Worm (Caenorhabditis elegans): Measurements from ENCODE around the gene let-99.

The let-99 gene

DNA sequence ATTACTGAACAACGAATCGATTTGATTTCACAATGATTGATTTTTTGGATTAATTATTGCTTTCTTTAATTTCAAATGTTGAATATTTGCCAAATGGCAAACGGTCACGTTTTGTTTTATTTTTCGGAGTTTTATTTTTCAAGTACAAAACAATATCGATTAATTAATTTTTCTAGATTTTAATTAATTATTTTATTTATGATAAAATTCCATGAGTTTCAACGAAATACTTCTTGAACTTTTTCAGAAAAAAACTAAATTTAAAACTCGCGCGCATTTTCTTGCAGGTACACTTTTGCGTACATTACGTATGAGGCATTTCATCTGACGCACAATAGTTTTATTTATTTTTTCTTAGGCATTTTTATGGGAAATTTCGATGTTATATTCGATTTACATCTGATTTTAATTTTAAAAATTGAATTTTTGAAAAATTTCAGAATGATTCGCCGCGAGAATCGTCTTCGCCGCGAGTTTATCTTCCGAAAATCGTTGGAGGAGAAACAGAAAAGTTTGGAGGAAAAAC lies 8.7 kb upstream of the let-99 start, which contains the start of the genes ZK795.2 and ZK795.3:
ZK795.2 (minus strand) TSS at position 51 of the 526 bp plus-strand sequence.
ZK795.3 (plus strand) TSS at position 441 of the 526 bp plus-strand sequence.
- no peak for TF ChIP-seq unc-62 (GFP tag; optimal IDR thresholded peaks at IDR 0.05)

DNA sequence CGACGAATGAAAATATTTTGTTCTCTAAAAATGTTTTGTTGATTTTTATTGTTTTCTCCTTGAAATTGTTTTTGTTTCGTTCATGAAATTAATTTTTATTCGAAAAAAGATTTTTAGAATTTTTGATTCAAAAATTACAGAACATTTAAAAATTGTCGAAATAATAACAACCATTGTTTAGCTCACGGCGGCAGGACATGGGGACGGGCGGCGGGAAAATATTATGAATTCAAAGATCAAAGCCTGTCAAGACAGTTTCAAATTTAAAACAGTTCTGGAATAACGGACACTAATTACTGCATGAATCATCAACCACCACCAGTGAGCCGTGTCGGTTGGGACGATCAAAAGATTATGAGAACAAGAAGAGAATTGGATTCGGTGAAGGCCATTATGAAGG lies 7.1 kb upstream of the let-99 start, which contains the start of gene snb-7:
snb-7 (plus strand) TSS at position 301 of the 400 bp plus-strand sequence.
- TF ChIP-seq unc-62 (GFP tag; optimal IDR thresholded peaks at IDR 0.05) = no peak

DNA sequence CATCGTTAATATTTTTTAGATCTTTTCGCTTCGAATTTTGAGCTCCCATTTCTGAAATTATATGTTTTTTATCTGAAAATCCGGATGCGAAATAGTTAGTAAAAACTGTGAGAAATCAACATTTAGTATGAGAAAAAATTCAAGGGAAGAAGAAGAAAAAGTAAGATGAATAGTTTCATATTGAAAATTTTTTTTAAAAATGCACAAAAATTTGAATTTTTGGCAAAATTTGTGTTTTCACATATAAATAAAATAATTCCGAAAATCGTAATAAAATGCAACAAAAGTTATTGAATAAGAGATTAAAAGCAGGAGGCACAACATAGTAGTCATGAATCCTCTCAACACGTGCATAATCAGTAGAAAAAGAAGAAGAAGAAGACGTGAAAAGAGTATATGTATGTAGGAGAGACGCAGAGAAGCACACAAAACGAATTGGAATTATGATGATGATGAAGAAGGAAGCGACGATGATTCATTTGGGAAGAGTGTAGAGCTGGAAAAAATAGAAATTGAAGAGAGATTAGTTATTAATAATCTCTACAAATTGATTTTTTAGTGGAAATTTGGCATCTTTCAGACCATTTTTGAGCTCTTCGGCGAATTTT lies 1.6 kb upstream of the let-99 start, which contains the start of gene eak-7:
eak-7 (minus strand) TSS at position 51 of the 608 bp plus-strand sequence.
- TF ChIP-seq unc-62 (GFP tag; optimal IDR thresholded peaks at IDR 0.05) = no peak

DNA sequence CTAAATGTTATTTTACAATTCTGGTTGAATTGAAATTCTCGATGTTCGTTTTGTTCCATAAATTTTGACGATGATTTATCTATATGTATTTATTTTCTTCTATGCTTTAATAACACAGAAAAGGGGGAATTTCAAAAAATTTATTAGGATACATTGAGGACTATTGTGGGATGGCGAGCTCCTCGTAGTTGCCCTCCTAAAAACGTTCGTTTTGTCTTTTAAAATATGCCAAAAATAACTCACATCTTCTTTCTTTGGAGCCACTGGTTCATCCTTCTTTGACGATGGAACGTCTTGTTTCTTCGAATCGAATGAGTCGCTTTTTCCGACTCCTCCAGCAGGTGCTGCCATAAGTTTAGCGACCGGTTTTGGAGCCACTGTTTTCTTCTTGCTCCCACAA lies 2.9 kb downstream of the let-99 start:
- no peak for TF ChIP-seq unc-62 (GFP tag; optimal IDR thresholded peaks at IDR 0.05)

DNA sequence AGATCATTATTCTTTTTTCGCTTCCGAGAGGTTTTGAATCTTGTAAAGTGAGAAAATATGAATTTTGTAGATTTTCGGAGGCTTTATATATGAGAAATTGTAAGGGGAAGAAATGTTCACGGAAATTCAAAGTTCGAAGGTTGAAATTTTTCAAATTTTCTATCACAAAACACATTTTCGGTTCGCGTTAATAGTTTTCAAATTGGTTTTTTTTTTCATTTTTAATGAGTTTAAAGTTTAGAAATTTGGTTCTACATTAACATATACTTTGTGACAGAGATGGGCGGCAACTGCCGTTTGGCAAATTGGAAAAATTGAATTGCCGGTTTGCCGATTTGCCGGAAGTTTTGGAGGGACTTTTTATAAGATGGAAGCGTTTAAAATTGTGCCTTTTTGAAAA lies 3.4 kb downstream of the let-99 start, which contains the start of gene K08E7.4:
K08E7.4 (minus strand) TSS at position 101 of the 400 bp plus-strand sequence.
- TF ChIP-seq unc-62 (GFP tag; optimal IDR thresholded peaks at IDR 0.05) = no peak

DNA sequence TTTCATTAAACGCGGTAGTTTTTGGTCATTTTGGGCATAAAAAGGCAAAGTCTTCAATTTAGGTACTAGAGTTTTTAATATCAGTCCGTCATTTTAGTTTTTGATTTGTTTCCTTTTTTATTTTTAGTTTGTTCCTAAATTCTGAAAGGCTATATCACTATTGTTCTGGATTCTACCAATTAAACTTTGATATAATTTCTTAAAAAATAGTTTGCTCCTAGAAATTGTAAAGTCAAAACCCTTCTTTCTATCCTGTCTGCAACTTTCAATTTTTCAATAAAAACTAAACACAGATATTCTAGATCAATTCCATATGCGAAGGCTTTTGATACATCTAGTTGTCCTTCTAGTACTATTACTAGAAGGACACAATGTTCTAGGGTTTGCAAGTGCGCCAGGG lies 5.4 kb downstream of the let-99 start, which contains the start of gene K08E7.5:
K08E7.5 (plus strand) TSS at position 301 of the 400 bp plus-strand sequence.
- TF ChIP-seq unc-62 (GFP tag; optimal IDR thresholded peaks at IDR 0.05) = no peak

DNA sequence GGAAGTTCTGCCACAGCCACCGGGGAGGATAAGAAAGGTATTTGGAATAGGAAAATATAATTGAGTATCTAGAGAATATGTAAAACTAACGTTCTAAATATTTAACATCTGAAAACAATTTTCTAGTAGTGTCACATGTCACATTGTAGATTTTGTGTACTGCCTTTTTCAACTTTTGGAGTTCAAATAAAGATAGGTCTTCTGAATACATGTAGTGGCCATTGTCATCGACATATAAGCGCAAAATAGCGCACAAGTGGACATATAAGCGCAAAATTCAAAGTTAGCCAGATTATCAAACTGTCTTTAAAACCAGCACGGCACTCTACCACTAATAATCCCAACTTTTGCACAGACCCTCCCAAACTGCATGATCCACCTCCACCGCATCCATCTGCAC lies 6.6 kb downstream of the let-99 start:
- TF ChIP-seq unc-62 (GFP tag; optimal IDR thresholded peaks at IDR 0.05) = no peak

DNA sequence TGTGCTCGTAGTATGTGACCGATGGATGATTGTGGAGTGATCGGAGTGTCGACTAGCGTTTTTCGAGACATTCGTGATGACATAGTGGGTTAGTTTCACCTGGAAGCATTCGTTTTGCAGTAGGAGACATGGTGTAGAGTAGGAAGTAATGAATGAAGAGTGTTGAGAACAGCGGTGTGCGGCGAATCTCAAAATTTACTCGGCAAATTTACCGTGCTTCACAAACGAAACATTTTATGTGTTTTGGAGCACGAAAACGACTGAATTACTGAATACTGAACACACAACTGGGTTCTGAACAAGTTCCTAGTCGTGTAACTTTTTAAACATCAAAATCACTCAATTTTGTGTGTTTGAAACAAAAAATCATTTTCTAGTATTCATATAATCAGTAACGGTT lies 13.4 kb downstream of the let-99 start, which contains the start of gene K08E7.6:
K08E7.6 (minus strand) TSS at position 101 of the 400 bp plus-strand sequence.
- no peak for TF ChIP-seq unc-62 (GFP tag; optimal IDR thresholded peaks at IDR 0.05)

DNA sequence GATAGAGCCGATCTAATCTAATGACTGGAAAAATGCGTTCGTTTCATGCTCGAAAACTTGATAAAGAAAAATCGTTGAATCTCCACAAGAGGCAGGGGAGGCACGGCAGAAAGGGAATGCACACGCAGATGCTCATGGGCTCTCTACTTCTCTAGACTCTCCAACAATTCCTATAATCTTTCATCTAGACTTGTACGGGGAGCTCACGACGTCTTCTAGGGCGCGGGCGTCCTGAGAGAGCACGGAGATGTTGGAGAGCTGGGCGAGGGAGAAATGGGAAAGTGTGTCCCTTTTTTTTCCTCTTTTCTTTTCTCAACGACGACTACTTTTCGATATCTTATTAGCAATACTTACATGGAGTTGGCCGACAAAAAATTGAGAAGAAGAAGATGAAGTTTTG lies 15.5 kb downstream of the let-99 start:
- no peak for TF ChIP-seq unc-62 (GFP tag; optimal IDR thresholded peaks at IDR 0.05)

DNA sequence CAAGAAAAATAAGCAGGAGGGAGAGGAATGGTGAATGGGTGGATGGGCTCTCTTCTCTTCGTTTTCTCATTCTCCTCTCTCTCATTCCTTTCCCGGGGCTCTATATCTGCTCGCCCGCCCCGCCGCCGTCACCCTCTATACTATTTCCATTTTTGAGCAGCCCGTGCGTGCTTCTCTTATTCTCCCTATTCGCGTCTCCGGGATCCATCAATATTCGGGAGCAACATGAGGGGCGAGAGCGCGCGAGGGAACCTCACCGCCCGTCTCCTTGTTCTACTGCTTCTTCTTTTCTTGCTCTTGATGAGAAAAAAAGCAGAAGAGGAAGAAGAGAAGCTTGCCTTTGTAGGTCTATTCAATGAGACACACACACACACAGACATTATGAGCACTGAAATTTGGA lies 16.5 kb downstream of the let-99 start:
- TF ChIP-seq unc-62 (GFP tag; optimal IDR thresholded peaks at IDR 0.05) = no peak

DNA sequence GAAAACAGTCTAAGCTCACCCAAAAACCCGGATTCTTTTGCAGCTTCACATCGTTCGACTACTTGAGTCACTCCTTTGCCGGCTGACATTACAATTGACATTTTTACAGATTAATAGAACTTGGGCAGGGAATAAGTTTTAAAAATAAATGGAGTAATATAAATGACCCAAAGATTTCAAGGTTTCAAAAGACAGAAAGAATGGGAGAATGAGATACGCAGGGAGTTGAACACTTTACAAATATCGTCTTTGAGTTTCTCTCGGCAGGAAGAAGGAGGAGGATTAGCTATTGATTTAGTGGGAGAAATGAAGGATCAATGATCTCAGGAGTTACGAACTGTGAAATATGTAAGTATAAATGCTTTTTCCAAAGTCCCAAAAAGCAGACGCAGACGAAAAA lies 18.3 kb downstream of the let-99 start, which contains the start of gene K08E7.8:
K08E7.8 (minus strand) TSS at position 101 of the 400 bp plus-strand sequence.
- TF ChIP-seq unc-62 (GFP tag; optimal IDR thresholded peaks at IDR 0.05) = no peak

DNA sequence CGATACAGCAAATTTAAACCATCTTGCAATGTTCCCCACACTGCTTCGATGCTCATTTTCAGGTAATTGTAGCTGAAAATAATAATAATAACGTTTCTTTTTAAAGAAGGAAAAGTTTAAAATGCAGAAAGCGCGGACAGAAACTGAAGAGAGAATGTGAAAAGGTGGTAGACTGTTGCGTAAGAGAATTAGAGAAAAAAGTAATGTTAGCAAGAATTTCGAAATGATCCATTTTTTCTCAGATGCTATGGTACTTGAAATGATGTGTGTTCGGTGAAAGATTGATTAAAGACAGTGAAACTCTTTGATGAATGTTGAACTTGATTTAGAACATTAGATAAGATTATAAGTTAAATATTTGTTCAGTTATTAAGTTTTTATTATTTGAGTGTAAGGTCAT lies 22.7 kb downstream of the let-99 start, which contains the start of gene cul-6:
cul-6 (minus strand) TSS at position 79 of the 400 bp plus-strand sequence.
- no peak for TF ChIP-seq unc-62 (GFP tag; optimal IDR thresholded peaks at IDR 0.05)

DNA sequence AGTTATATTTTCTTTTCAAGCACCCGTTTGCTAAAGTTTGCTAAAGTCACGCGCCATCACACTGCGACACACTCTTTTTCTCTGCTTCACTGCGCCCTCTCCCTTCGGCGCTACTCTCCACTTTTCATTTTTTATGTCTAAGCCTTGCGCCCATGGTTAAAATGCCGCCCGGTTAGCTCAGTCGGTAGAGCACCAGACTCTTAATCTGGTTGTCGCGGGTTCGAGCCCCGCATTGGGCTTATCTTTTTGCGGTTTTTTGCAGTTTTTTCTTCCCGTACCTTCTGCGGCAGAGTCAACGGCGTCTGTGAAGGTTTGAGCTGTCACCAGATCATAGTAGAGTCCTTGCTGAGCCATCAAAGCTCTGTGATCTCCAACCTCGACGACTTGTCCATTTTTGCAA lies 26.9 kb downstream of the let-99 start:
- TF ChIP-seq unc-62 (GFP tag; optimal IDR thresholded peaks at IDR 0.05) = no peak

DNA sequence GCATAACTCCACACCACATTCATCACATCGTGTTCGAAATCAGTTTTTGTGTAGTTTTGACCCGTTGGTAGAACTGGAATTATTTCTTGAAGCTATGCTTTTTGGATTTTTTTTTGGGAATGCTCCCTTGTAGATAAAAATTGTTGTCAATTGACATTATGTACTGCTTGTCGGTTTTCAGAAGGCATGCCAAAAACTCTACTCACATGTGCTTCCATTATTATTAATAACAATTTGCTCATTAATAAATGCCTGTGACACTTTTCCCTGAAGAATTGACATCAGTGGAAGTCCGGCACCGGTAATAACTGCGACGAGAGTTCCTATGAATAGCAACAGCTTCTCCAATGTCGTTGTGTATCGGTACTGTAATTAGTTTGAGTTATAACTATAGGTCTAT lies 29.3 kb downstream of the let-99 start:
- TF ChIP-seq unc-62 (GFP tag; optimal IDR thresholded peaks at IDR 0.05) = no peak

DNA sequence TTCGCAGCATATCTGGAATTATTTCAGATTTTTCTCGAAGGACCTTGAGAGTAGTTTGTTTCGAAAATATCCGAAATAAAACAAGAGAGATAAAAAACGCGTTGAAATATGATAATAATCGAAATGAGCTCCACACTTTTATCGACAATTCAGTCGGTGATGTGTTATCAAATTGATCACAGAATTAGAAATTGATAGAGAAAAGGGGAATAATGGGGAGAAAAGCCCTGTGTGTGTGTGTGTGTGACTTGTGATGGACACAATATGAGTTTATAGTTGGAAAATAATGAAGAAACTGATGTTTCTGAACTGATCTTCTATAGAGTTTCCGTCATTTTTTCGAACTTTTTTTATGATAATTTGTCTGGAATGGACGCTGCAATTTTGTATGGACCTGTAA lies 31.5 kb downstream of the let-99 start, which contains the start of gene pgp-1:
pgp-1 (minus strand) TSS at position 12 of the 400 bp plus-strand sequence.
- no peak for TF ChIP-seq unc-62 (GFP tag; optimal IDR thresholded peaks at IDR 0.05)

DNA sequence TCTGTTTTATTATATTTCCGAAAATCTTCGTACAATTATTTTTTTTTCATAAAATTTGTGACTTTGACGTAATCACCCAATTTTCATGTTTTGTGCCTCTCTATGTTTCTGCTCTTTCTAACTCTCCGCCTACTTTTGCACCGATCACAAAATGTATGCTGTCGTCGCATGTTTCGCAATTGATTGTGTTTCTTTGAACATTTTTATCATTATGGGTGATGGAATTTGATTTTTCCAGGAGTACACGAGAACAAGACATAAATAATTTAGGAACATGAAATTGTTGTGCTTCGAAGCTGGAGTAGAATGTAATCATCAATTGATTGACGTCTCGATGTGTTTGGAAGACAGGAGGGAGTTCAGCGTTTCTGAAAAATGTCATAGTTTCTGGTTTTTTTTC lies 33.3 kb downstream of the let-99 start:
- TF ChIP-seq unc-62 (GFP tag; optimal IDR thresholded peaks at IDR 0.05) = no peak

DNA sequence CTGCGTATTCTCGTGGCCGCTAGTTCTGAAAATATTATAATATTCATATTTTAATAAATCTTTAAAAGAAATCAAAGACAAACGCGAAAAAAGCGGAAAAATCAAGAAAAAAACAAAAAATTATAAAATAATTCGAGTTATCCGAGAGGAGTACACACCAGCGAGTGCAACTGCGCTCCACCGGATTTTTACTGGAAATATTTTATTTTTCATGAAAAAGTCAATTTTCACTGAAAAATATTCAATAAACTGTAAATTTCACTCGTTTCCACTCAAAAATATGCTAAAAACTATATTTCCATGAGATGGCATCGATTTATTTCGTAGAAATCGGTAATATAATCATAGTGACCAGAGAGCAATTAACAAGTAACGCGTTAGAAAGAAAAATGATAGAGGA lies 37.8 kb downstream of the let-99 start, which contains the start of gene Y55D9A.2:
Y55D9A.2 (minus strand) TSS at position 31 of the 400 bp plus-strand sequence.
- no peak for TF ChIP-seq unc-62 (GFP tag; optimal IDR thresholded peaks at IDR 0.05)

Data from whole organism, dauer.